Fruit fly (Drosophila melanogaster) whole organism, prepupa: ENCODE results near the gene CG8372.

ENCODE experiments used
- CG10669 ChIP-seq: fragments of 200-800 bp; sonication (Bioruptor generic); optimal IDR thresholded peaks from 3 replicates; lab custom pipeline; 2018; ENCODE audit warnings: missing biosample characterization, mild to moderate bottlenecking, missing genetic modification characterization, moderate library complexity
- CG4318 ChIP-seq: fragments of 200-800 bp; sonication (Bioruptor generic); optimal IDR thresholded peaks from 3 replicates; lab custom pipeline; 2017; ENCODE audit warnings: missing biosample characterization, mild to moderate bottlenecking, missing genetic modification characterization
- CG6854 ChIP-seq: fragments of 200-800 bp; sonication (Bioruptor generic); optimal IDR thresholded peaks from 2 replicates; lab custom pipeline; 2017; ENCODE audit warnings: missing biosample characterization, mild to moderate bottlenecking, missing genetic modification characterization
- CG7368 ChIP-seq: fragments of 200-800 bp; sonication (Bioruptor generic); optimal IDR thresholded peaks from 3 replicates; lab custom pipeline; 2016; ENCODE audit warnings: missing biosample characterization, missing genetic modification characterization
- Sox14 ChIP-seq: fragments of 200-800 bp; sonication (Bioruptor generic); optimal IDR thresholded peaks from 3 replicates; lab custom pipeline; 2016; ENCODE audit warnings: missing biosample characterization, missing genetic modification characterization
- topi ChIP-seq: fragments of 200-800 bp; sonication (Bioruptor generic); optimal IDR thresholded peaks from 3 replicates; lab custom pipeline; 2016; ENCODE audit warnings: missing biosample characterization, missing genetic modification characterization

dm6 chr2L:8213987-8214386 lies 1.3 kb upstream of the CG8372 start, which contains the start of gene CG8353:
- TF ChIP-seq CG10669 (no peak), CG7368 (no peak), Sox14 (GFP tag; lab: Kevin White, UChicago) (no peak), CG6854 (GFP tag; lab: Kevin White, UChicago) (no peak), topi (GFP tag; lab: Kevin White, UChicago) (no peak), CG4318 (GFP tag; lab: Kevin White, UChicago) (no peak)
